Fruit fly (Drosophila melanogaster): ENCODE results near the gene Pcyt2.

Gene Pcyt2

DNA sequence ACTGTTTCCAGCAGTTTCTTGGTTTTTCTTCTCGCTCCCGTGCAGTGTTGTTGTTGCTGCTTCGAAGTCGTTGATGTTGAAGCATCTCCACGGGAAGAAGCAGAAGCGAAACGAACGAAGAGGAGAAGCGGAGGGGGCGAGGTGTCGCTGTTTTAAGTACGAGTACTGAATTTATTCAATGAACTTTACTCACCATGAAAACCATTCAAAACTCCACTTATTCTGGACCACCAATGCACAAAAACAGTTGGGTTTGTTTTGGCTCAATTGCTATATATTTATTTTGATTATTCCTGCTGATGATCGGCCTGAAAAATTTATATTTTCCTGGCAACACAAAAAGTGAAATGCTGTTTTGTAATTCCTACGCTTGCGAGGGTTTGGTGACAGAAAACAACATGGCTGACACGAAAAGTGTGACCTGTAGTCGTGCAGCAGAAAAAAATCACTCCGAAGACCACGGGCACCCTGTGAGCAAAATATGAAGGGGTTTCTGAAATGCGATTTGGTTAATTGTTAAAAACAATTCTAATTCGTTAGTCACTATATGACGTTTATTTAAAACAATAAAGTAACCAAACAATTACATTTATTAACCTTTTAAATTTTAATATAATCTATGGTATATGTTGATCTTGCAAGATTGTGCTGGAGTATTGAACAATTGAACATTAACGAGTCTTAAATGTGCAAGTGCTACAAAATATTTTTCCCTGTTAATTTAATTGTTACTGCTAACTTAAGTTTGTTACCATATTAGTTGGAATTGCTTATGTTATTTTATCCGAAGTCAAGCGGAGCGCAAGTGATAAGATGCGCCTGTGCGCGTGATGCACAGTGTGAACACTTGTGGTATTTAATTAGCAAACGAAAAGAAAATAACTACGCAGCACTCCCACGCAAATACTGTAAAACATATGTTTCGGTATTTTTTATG lies 15.2 kb downstream of the Pcyt2 start, which contains the start of gene CG7879 (continued):
- TF ChIP-seq gfzf (GFP tag; optimal IDR thresholded peaks at IDR 0.05) (peak; percentile 84), D19A (tag; optimal IDR thresholded peaks at IDR 0.05) (no peak), Asciz (GFP tag; optimal IDR thresholded peaks at IDR 0.05) (no peak), CG1233 (GFP tag; optimal IDR thresholded peaks at IDR 0.05) (peak; percentile 27), CG13624 (GFP tag; optimal IDR thresholded peaks at IDR 0.05) (peak; percentile 10), Dbx (GFP tag; IDR thresholded peaks at IDR 0.05) (0 out of 3 replicates have a peak, but pooled peaks have one; percentile 17), CG3726 (GFP tag; IDR thresholded peaks at IDR 0.05) (no peak), NC2β (GFP tag; optimal IDR thresholded peaks at IDR 0.05) (no peak), chif (GFP tag; optimal IDR thresholded peaks at IDR 0.05) (no peak), CG7987 (GFP tag; optimal IDR thresholded peaks at IDR 0.05) (no peak), CG9727 (GFP tag; optimal IDR thresholded peaks at IDR 0.05) (peak; percentile 51), CG16815 (GFP tag; optimal IDR thresholded peaks at IDR 0.05) (peak; percentile 26), pum (GFP tag; optimal IDR thresholded peaks at IDR 0.05) (peak; percentile 31), CG12299 (tag; optimal IDR thresholded peaks at IDR 0.05) (peak; percentile 26), E2f1 (GFP tag; IDR thresholded peaks at IDR 0.05) (no peak), CG15601 (tag; optimal IDR thresholded peaks at IDR 0.05) (no peak), exex (tag; optimal IDR thresholded peaks at IDR 0.05) (no peak), CG2875 (GFP tag; optimal IDR thresholded peaks at IDR 0.05) (no peak), CG9797 (GFP tag; optimal IDR thresholded peaks at IDR 0.05) (peak; percentile 66), CG3995 (GFP tag; optimal IDR thresholded peaks at IDR 0.05) (peak; percentile 55), bigmax (GFP tag; optimal IDR thresholded peaks at IDR 0.05) (no peak), ci (GFP tag; IDR thresholded peaks at IDR 0.05) (peak; percentile 65), Adf1 (GFP tag; IDR thresholded peaks at IDR 0.05) (no peak), BEAF-32 (GFP tag; optimal IDR thresholded peaks at IDR 0.05) (peak; percentile 43), pzg (GFP tag; optimal IDR thresholded peaks at IDR 0.05) (peak; percentile 56), zfh1 (GFP tag; IDR thresholded peaks at IDR 0.05) (no peak), mam (GFP tag; optimal IDR thresholded peaks at IDR 0.05) (peak; percentile 46), gcm (GFP tag; optimal IDR thresholded peaks at IDR 0.05) (peak; percentile 7), sob (GFP tag; IDR thresholded peaks at IDR 0.05) (0 out of 2 replicates have a peak, but pooled peaks have one; percentile 18), ro (GFP tag; IDR thresholded peaks at IDR 0.05) (no peak), CG8089 (GFP tag; optimal IDR thresholded peaks at IDR 0.05) (no peak), disco-r (GFP tag; optimal IDR thresholded peaks at IDR 0.05) (no peak), CG10431 (GFP tag; optimal IDR thresholded peaks at IDR 0.05) (no peak), tgo (GFP tag; IDR thresholded peaks at IDR 0.05) (peak; percentile 53; the same call in 2 of the 3 replicates), grn (GFP tag; optimal IDR thresholded peaks at IDR 0.05) (peak; percentile 58), salm (tag; optimal IDR thresholded peaks at IDR 0.05) (peak; percentile 9), CG12155 (GFP tag; optimal IDR thresholded peaks at IDR 0.05) (peak; percentile 20), Gug (GFP tag; IDR thresholded peaks at IDR 0.05) (peak; percentile 19; the same call in 1 of the 4 replicates), CG9215 (GFP tag; IDR thresholded peaks at IDR 0.05) (peak; percentile 49; the same call in 1 of the 2 replicates), lbe (GFP tag; optimal IDR thresholded peaks at IDR 0.05) (no peak), scrt (GFP tag; optimal IDR thresholded peaks at IDR 0.05) (no peak), pnt (GFP tag; optimal IDR thresholded peaks at IDR 0.05) (peak; percentile 14), gsb-n (tag; optimal IDR thresholded peaks at IDR 0.05) (no peak), jing (GFP tag; optimal IDR thresholded peaks at IDR 0.05) (no peak), CG4707 (GFP tag; optimal IDR thresholded peaks at IDR 0.05) (peak; percentile 19)

Measured in whole organism, embryonic.